Worm (Caenorhabditis elegans): ENCODE measurements around the gene tag-18.
A peak's percentile ranks its signal among the peaks of the same experiment; 100 is the strongest.

tag-18 gene

ce11 chrX:3756238-3756637 is 22.4 kb upstream of the tag-18 start:
- TF ChIP-seq nhr-10 (tag; optimal IDR thresholded peaks at IDR 0.05) = no peak
- TF ChIP-seq nhr-21 (tag; optimal IDR thresholded peaks at IDR 0.05) = peak; percentile 31
- TF ChIP-seq sma-9 (GFP tag; optimal IDR thresholded peaks at IDR 0.05) = peak; percentile 20
- no peak for TF ChIP-seq sma-9 (tag; optimal IDR thresholded peaks at IDR 0.05)

- TF ChIP-seq nhr-6 (tag; optimal IDR thresholded peaks at IDR 0.05) = no peak
- TF ChIP-seq lin-13 (GFP tag; optimal IDR thresholded peaks at IDR 0.05) = no peak
- no peak for TF ChIP-seq nhr-237 (tag; optimal IDR thresholded peaks at IDR 0.05)
- no peak for TF ChIP-seq mbf-1 (tag; optimal IDR thresholded peaks at IDR 0.05)
- no peak for TF ChIP-seq mdl-1 (tag; optimal IDR thresholded peaks at IDR 0.05)
- TF ChIP-seq ceh-82 (tag; optimal IDR thresholded peaks at IDR 0.05) = no peak
- no peak for TF ChIP-seq unc-55 (GFP tag; optimal IDR thresholded peaks at IDR 0.05)
- no peak for TF ChIP-seq ztf-4 (tag; optimal IDR thresholded peaks at IDR 0.05)
- no peak for TF ChIP-seq nhr-77 (tag; optimal IDR thresholded peaks at IDR 0.05)
- TF ChIP-seq blmp-1 (tag; optimal IDR thresholded peaks at IDR 0.05; ENCODE audit: insufficient read depth) = no peak
These were observed 21.9 kb upstream of the tag-18 start for ce11 chrX:3755753-3756152.

- TF ChIP-seq lin-39 (tag; optimal IDR thresholded peaks at IDR 0.05) (no peak), fos-1 (tag; optimal IDR thresholded peaks at IDR 0.05) (no peak), nhr-237 (tag; optimal IDR thresholded peaks at IDR 0.05) (no peak), nhr-77 (tag; optimal IDR thresholded peaks at IDR 0.05) (no peak)
These were observed 18.6 kb upstream of the tag-18 start for ce11 chrX:3752443-3752842.

- no peak for TF ChIP-seq mdl-1 (tag; optimal IDR thresholded peaks at IDR 0.05)
These were observed 17.5 kb upstream of the tag-18 start for ce11 chrX:3751370-3751769.

- TF ChIP-seq nhr-21 (tag; optimal IDR thresholded peaks at IDR 0.05) (no peak), sem-4 (tag; optimal IDR thresholded peaks at IDR 0.05) (no peak)
These were observed 9.4 kb upstream of the tag-18 start for ce11 chrX:3743190-3743589.

- TF ChIP-seq nhr-12 (tag; optimal IDR thresholded peaks at IDR 0.05) (no peak), sem-4 (tag; optimal IDR thresholded peaks at IDR 0.05) (no peak), elt-1 (tag; optimal IDR thresholded peaks at IDR 0.05) (no peak), C34F6.9 (tag; optimal IDR thresholded peaks at IDR 0.05) (no peak), ztf-11 (tag; optimal IDR thresholded peaks at IDR 0.05) (no peak), zag-1 (tag; optimal IDR thresholded peaks at IDR 0.05) (no peak), dmd-4 (tag; optimal IDR thresholded peaks at IDR 0.05) (no peak), nhr-237 (tag; optimal IDR thresholded peaks at IDR 0.05) (no peak), nhr-6 (tag; optimal IDR thresholded peaks at IDR 0.05) (no peak), Y55F3AM.14 (GFP tag; optimal IDR thresholded peaks at IDR 0.05) (no peak), sma-3 (GFP tag; optimal IDR thresholded peaks at IDR 0.05) (no peak), F13H6.1 (tag; optimal IDR thresholded peaks at IDR 0.05) (no peak), mdl-1 (tag; optimal IDR thresholded peaks at IDR 0.05) (no peak), unc-39 (tag; optimal IDR thresholded peaks at IDR 0.05) (no peak), fos-1 (tag; optimal IDR thresholded peaks at IDR 0.05) (no peak), nhr-25 (tag; optimal IDR thresholded peaks at IDR 0.05) (no peak), alr-1 (tag; optimal IDR thresholded peaks at IDR 0.05) (no peak)
These were observed 8.4 kb upstream of the tag-18 start, which contains the start of gene fkh-2 for ce11 chrX:3742223-3742622. TSS of gene fkh-2 (minus strand) at chrX:3742323.

ce11 chrX:3738617-3739016 is 4.8 kb upstream of the tag-18 start:
- TF ChIP-seq nhr-6 (tag; optimal IDR thresholded peaks at IDR 0.05) (no peak), gmeb-1 (tag; optimal IDR thresholded peaks at IDR 0.05) (no peak), unc-55 (GFP tag; optimal IDR thresholded peaks at IDR 0.05) (no peak), ZK546.5 (tag; optimal IDR thresholded peaks at IDR 0.05) (no peak), nhr-10 (tag; optimal IDR thresholded peaks at IDR 0.05) (no peak), aly-2 (tag; optimal IDR thresholded peaks at IDR 0.05) (no peak), C34F6.9 (tag; optimal IDR thresholded peaks at IDR 0.05) (no peak), nhr-77 (tag; optimal IDR thresholded peaks at IDR 0.05) (no peak), snpc-4 (tag; optimal IDR thresholded peaks at IDR 0.05) (no peak), unc-62 (GFP tag; optimal IDR thresholded peaks at IDR 0.05) (no peak), ama-1 (optimal IDR thresholded peaks at IDR 0.05) (no peak), elt-3 (tag; optimal IDR thresholded peaks at IDR 0.05) (no peak), ztf-1 (GFP tag; conservative IDR thresholded peaks at IDR 0.05) (no peak), mab-5 (tag; optimal IDR thresholded peaks at IDR 0.05) (no peak), alr-1 (tag; optimal IDR thresholded peaks at IDR 0.05) (no peak), nhr-25 (tag; optimal IDR thresholded peaks at IDR 0.05) (no peak), mdl-1 (tag; optimal IDR thresholded peaks at IDR 0.05) (no peak), ceh-82 (tag; optimal IDR thresholded peaks at IDR 0.05) (no peak)

All from whole organism, L2 larva.